Fruit fly (Drosophila melanogaster) whole organism, embryonic: ENCODE results near the gene SmE.

Experiments
- Atf3 ChIP-seq: fragments of 200-800 bp; sonication (Bioruptor generic); optimal IDR thresholded peaks from 3 replicates; lab custom pipeline; 2016; ENCODE audit warnings: missing biosample characterization, missing genetic modification characterization
- Bdp1 ChIP-seq: fragments of 200-800 bp; sonication (Bioruptor generic); optimal IDR thresholded peaks from 3 replicates; lab custom pipeline; 2016; ENCODE audit warnings: missing biosample characterization, missing genetic modification characterization
- CG11398 ChIP-seq: fragments of 200-800 bp; sonication (Bioruptor generic); optimal IDR thresholded peaks from 2 replicates; lab custom pipeline; 2016; ENCODE audit warnings: missing biosample characterization, missing genetic modification characterization
- CG12299 ChIP-seq: fragments of 200-800 bp; sonication (Bioruptor generic); optimal IDR thresholded peaks from 2 replicates; lab custom pipeline; 2018; ENCODE audit warnings: missing biosample characterization, mild to moderate bottlenecking, missing genetic modification characterization
- CG12391 ChIP-seq: fragments of 200-800 bp; sonication (Bioruptor generic); optimal IDR thresholded peaks from 3 replicates; lab custom pipeline; 2018; ENCODE audit warnings: missing biosample characterization, mild to moderate bottlenecking, missing genetic modification characterization, moderate library complexity
- CG1792 ChIP-seq: fragments of 200-800 bp; sonication (Bioruptor generic); optimal IDR thresholded peaks from 2 replicates; lab custom pipeline; 2016; ENCODE audit warnings: missing biosample characterization, missing genetic modification characterization
- CG2129 ChIP-seq: fragments of 200-800 bp; sonication (Bioruptor generic); IDR thresholded peaks from 2 replicates; pipeline ENCODE4 v1.3.6; 2022; ENCODE audit warnings: missing biosample characterization, missing genetic modification characterization; ENCODE audit not compliant: partially characterized antibody
- CG3065 ChIP-seq: fragments of 200-800 bp; sonication (Bioruptor generic); optimal IDR thresholded peaks from 2 replicates; lab custom pipeline; 2016; ENCODE audit warnings: missing biosample characterization, missing genetic modification characterization
- CG31224 ChIP-seq: fragments of 200-800 bp; sonication (Bioruptor generic); IDR thresholded peaks from 2 replicates; pipeline ENCODE4 v1.3.6; 2022; ENCODE audit warnings: missing biosample characterization, missing genetic modification characterization
- CG3281 ChIP-seq: fragments of 200-800 bp; sonication (Bioruptor generic); optimal IDR thresholded peaks from 3 replicates; lab custom pipeline; 2017; ENCODE audit warnings: missing biosample characterization, mild to moderate bottlenecking, missing genetic modification characterization
- CG34224 ChIP-seq: fragments of 200-800 bp; sonication (Bioruptor generic); IDR thresholded peaks from 3 replicates; pipeline ENCODE4 v1.3.6; 2022; ENCODE audit warnings: missing biosample characterization, missing genetic modification characterization; ENCODE audit not compliant: partially characterized antibody
- CG3995 ChIP-seq: fragments of 200-800 bp; sonication (Bioruptor generic); optimal IDR thresholded peaks from 3 replicates; lab custom pipeline; 2016; ENCODE audit warnings: missing biosample characterization, missing genetic modification characterization
- CG4328 ChIP-seq: fragments of 200-800 bp; sonication (Bioruptor generic); optimal IDR thresholded peaks from 3 replicates; lab custom pipeline; 2017; ENCODE audit warnings: missing biosample characterization, missing genetic modification reagents, missing genetic modification characterization
- CG4617 ChIP-seq: fragments of 200-800 bp; sonication (Bioruptor generic); optimal IDR thresholded peaks from 3 replicates; lab custom pipeline; 2016; ENCODE audit warnings: missing biosample characterization, missing genetic modification characterization, borderline replicate concordance
- CG5245 ChIP-seq: fragments of 200-800 bp; sonication (Bioruptor generic); optimal IDR thresholded peaks from 3 replicates; lab custom pipeline; 2016; ENCODE audit warnings: missing biosample characterization, missing genetic modification characterization
- CG6654 ChIP-seq: fragments of 200-800 bp; sonication (Bioruptor generic); optimal IDR thresholded peaks from 2 replicates; lab custom pipeline; 2017; ENCODE audit warnings: missing biosample characterization, mild to moderate bottlenecking, missing genetic modification characterization
- CG7357 ChIP-seq: fragments of 200-800 bp; sonication (Bioruptor generic); IDR thresholded peaks from 3 replicates; pipeline ENCODE4 v1.3.6; 2022; ENCODE audit warnings: missing biosample characterization, missing genetic modification characterization
- CG9817 ChIP-seq: fragments of 200-800 bp; sonication (Bioruptor generic); optimal IDR thresholded peaks from 2 replicates; lab custom pipeline; 2018; ENCODE audit warnings: missing biosample characterization, mild to moderate bottlenecking, missing genetic modification characterization, moderate library complexity
- Dip3 ChIP-seq: fragments of 200-800 bp; sonication (Bioruptor generic); optimal IDR thresholded peaks from 3 replicates; lab custom pipeline; 2016; ENCODE audit warnings: missing biosample characterization, missing genetic modification characterization
- Doc2 ChIP-seq: fragments of 200-800 bp; sonication (Bioruptor generic); IDR thresholded peaks from 2 replicates; pipeline ENCODE4 v1.3.6; 2022; ENCODE audit warnings: missing biosample characterization, missing genetic modification characterization
- Eip74EF ChIP-seq, 2 experiments: fragments of 200-800 bp in 1 of 2; fragments of >200 bp in 1 of 2; sonication (Bioruptor generic) in 1 of 2; optimal IDR thresholded peaks; 2 replicates each; lab custom pipeline; 2017 to 2019; ENCODE audit warnings: missing biosample characterization in 2 of 2, missing genetic modification characterization in 2 of 2, mild to moderate bottlenecking in 1 of 2, moderate library complexity in 1 of 2
- Ets65A ChIP-seq: fragments of 200-800 bp; sonication (Bioruptor generic); peaks from one replicate; lab custom pipeline; 2016; ENCODE audit warnings: missing biosample characterization, missing genetic modification characterization
- Fer3 ChIP-seq: fragments of 200-800 bp; sonication (Bioruptor generic); optimal IDR thresholded peaks from 2 replicates; lab custom pipeline; 2018; ENCODE audit warnings: missing biosample characterization, mild to moderate bottlenecking, missing genetic modification characterization, moderate library complexity
- Gsc ChIP-seq: fragments of 200-800 bp; sonication (Bioruptor generic); IDR thresholded peaks from 2 replicates; pipeline ENCODE4 v1.3.6; 2022; ENCODE audit warnings: missing biosample characterization, missing genetic modification characterization
- H2.0 ChIP-seq: fragments of 200-800 bp; sonication (Bioruptor generic); IDR thresholded peaks from 2 replicates; pipeline ENCODE4 v1.3.6; 2022; ENCODE audit warnings: missing biosample characterization, missing genetic modification characterization
- Hmr ChIP-seq: fragments of 200-800 bp; sonication (Bioruptor generic); optimal IDR thresholded peaks from 3 replicates; lab custom pipeline; 2017; ENCODE audit warnings: mild to moderate bottlenecking, missing biosample characterization, missing genetic modification reagents, missing genetic modification characterization
- Lhr ChIP-seq: fragments of 200-800 bp; sonication (Bioruptor generic); optimal IDR thresholded peaks from 3 replicates; lab custom pipeline; 2017; ENCODE audit warnings: mild to moderate bottlenecking, missing biosample characterization, missing genetic modification reagents, missing genetic modification characterization
- Lpt ChIP-seq: fragments of >200 bp; optimal IDR thresholded peaks from 2 replicates; lab custom pipeline; 2018; ENCODE audit warnings: missing biosample characterization, missing genetic modification characterization
- Mad ChIP-seq: fragments of 200-800 bp; sonication (Bioruptor generic); optimal IDR thresholded peaks from 2 replicates; lab custom pipeline; 2016; ENCODE audit warnings: missing biosample characterization, missing genetic modification characterization
- Mes4 ChIP-seq: fragments of 200-800 bp; sonication (Bioruptor generic); optimal IDR thresholded peaks from 2 replicates; lab custom pipeline; 2016; ENCODE audit warnings: missing biosample characterization, missing genetic modification characterization
- Side ChIP-seq: fragments of 200-800 bp; sonication (Bioruptor generic); optimal IDR thresholded peaks from 2 replicates; lab custom pipeline; 2016; ENCODE audit warnings: missing biosample characterization, missing genetic modification characterization
- Sox102F ChIP-seq: fragments of 200-800 bp; sonication (Bioruptor generic); optimal IDR thresholded peaks from 2 replicates; lab custom pipeline; 2018; ENCODE audit warnings: missing biosample characterization, mild to moderate bottlenecking, missing genetic modification characterization, moderate library complexity
- ase ChIP-seq: fragments of 200-800 bp; sonication (Bioruptor generic); IDR thresholded peaks from 3 replicates; pipeline ENCODE4 v1.3.6; 2022; ENCODE audit warnings: missing biosample characterization, missing genetic modification characterization
- bowl ChIP-seq: fragments of 200-800 bp; sonication (Bioruptor generic); IDR thresholded peaks from 2 replicates; pipeline ENCODE4 v1.3.6; 2022; ENCODE audit warnings: missing biosample characterization, missing genetic modification characterization
- cad ChIP-seq: fragments of >200 bp; optimal IDR thresholded peaks from 2 replicates; lab custom pipeline; 2017; ENCODE audit warnings: missing biosample characterization, missing genetic modification characterization
- caup ChIP-seq: fragments of 200-800 bp; sonication (Bioruptor generic); optimal IDR thresholded peaks from 3 replicates; lab custom pipeline; 2017; ENCODE audit warnings: missing biosample characterization, mild to moderate bottlenecking, missing genetic modification characterization, moderate library complexity; ENCODE audit not compliant: severe bottlenecking
- da ChIP-seq: fragments of 200-800 bp; sonication (Bioruptor generic); optimal IDR thresholded peaks from 2 replicates; lab custom pipeline; 2016; ENCODE audit warnings: missing biosample characterization, missing genetic modification characterization
- dm ChIP-seq: fragments of 200-800 bp; sonication (Bioruptor generic); optimal IDR thresholded peaks from 3 replicates; lab custom pipeline; 2016; ENCODE audit warnings: missing biosample characterization, missing genetic modification characterization
- eyg ChIP-seq: fragments of 200-800 bp; sonication (Bioruptor generic); optimal IDR thresholded peaks from 3 replicates; lab custom pipeline; 2016; ENCODE audit warnings: missing biosample characterization, missing genetic modification characterization
- gcm2 ChIP-seq: fragments of 200-800 bp; sonication (Bioruptor generic); optimal IDR thresholded peaks from 2 replicates; lab custom pipeline; 2016; ENCODE audit warnings: missing biosample characterization, missing genetic modification characterization
- gem ChIP-seq: fragments of 200-800 bp; sonication (Bioruptor generic); optimal IDR thresholded peaks from 2 replicates; lab custom pipeline; 2019; ENCODE audit warnings: missing biosample characterization, mild to moderate bottlenecking, missing genetic modification characterization, moderate library complexity
- gfzf ChIP-seq: fragments of 200-800 bp; sonication (Bioruptor generic); optimal IDR thresholded peaks from 2 replicates; lab custom pipeline; 2016; ENCODE audit warnings: missing biosample characterization, mild to moderate bottlenecking, missing genetic modification characterization, moderate library complexity
- gsb ChIP-seq: fragments of 200-800 bp; sonication (Bioruptor generic); IDR thresholded peaks from 2 replicates; pipeline ENCODE4 v1.3.6; 2022; ENCODE audit warnings: missing biosample characterization, missing genetic modification characterization
- h ChIP-seq: fragments of >200 bp; optimal IDR thresholded peaks from 2 replicates; lab custom pipeline; 2017
- kay ChIP-seq: fragments of 200-800 bp; sonication (Bioruptor generic); optimal IDR thresholded peaks from 2 replicates; lab custom pipeline; 2016; ENCODE audit warnings: missing biosample characterization, missing genetic modification characterization
- otp ChIP-seq: fragments of 200-800 bp; sonication (Bioruptor generic); IDR thresholded peaks from 3 replicates; pipeline ENCODE4, ENCODE4 v1.3.6; 2022; ENCODE audit warnings: missing biosample characterization, missing genetic modification characterization
- sens ChIP-seq: fragments of 200-800 bp; sonication (Bioruptor generic); peaks from one replicate; lab custom pipeline; 2016; ENCODE audit warnings: missing biosample characterization, missing genetic modification characterization
- sima ChIP-seq: fragments of 200-800 bp; sonication (Bioruptor generic); optimal IDR thresholded peaks from 2 replicates; lab custom pipeline; 2016; ENCODE audit warnings: missing biosample characterization, missing genetic modification characterization
- ttk ChIP-seq: fragments of 200-800 bp; sonication (Bioruptor generic); IDR thresholded peaks from 2 replicates; pipeline ENCODE4 v2.1.2; 2022; ENCODE audit warnings: missing biosample characterization, missing genetic modification characterization
- vnd ChIP-seq: fragments of 200-800 bp; sonication (Bioruptor generic); IDR thresholded peaks from 3 replicates; pipeline ENCODE4 v1.3.6; 2022; ENCODE audit warnings: missing biosample characterization, missing genetic modification characterization; ENCODE audit not compliant: partially characterized antibody
- vvl ChIP-seq: fragments of 200-800 bp; sonication (Bioruptor generic); IDR thresholded peaks from 2 replicates; pipeline ENCODE4 v1.3.6; 2022; ENCODE audit warnings: missing biosample characterization, missing genetic modification characterization
- wek ChIP-seq: fragments of 200-800 bp; sonication (Bioruptor generic); optimal IDR thresholded peaks from 3 replicates; lab custom pipeline; 2018; ENCODE audit warnings: missing biosample characterization, mild to moderate bottlenecking, missing genetic modification characterization, moderate library complexity

SmE gene

DNA sequence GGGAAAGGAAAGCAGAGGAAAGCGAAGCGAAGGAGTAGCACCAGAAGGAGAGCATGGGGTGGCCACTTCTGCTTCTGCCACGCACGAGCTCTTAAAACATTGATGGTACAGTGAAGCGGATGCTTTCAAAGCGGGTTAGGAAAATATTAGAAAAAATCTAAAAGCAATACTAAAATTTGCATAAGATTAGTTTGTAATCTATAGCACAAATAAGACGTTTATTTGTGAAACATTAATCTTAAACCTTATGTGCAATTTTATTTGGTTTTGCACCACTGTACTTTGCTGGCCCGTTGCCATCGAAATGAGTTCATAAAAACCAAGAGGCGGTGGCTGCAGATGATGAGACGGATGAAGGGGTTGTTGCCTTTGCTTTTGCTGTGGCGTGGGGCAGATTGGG lies 40.1 kb upstream of the SmE start (continued):
- peak; percentile 91 for TF ChIP-seq Hmr (GFP tag; lab: Kevin White, UChicago)
- TF ChIP-seq vvl (GFP tag; lab: Robert Waterston, UW): peak; percentile 96
- TF ChIP-seq gfzf (GFP tag; lab: Kevin White, UChicago): no peak
- peak; percentile 85 for TF ChIP-seq ase (GFP tag; lab: Robert Waterston, UW)
- peak; percentile 74 for TF ChIP-seq Doc2 (GFP tag; lab: Robert Waterston, UW)
- TF ChIP-seq ttk (GFP tag; lab: Robert Waterston, UW): peak; percentile 91
- TF ChIP-seq vnd (GFP tag; lab: Robert Waterston, UW): peak; percentile 46; the same call in 1 of the 3 replicates
- peak; percentile 70 for TF ChIP-seq CG5245
- TF ChIP-seq CG4328: peak; percentile 70
- TF ChIP-seq caup: peak; percentile 87
- no peak for TF ChIP-seq CG2129 (GFP tag; lab: Robert Waterston, UW)
- peak; percentile 74 for TF ChIP-seq bowl
- TF ChIP-seq CG11398: peak; percentile 67
- peak; percentile 85 for TF ChIP-seq CG12299 (tag; lab: Kevin White, UChicago)
- TF ChIP-seq otp (GFP tag; lab: Robert Waterston, UW): peak; percentile 82
- TF ChIP-seq CG6654 (GFP tag; lab: Kevin White, UChicago): peak; percentile 69
- TF ChIP-seq Fer3: peak; percentile 90
- peak; percentile 71 for TF ChIP-seq dm (GFP tag; lab: Kevin White, UChicago)
- TF ChIP-seq CG3995 (GFP tag; lab: Kevin White, UChicago): peak; percentile 0
- peak; percentile 31 for TF ChIP-seq da (GFP tag; lab: Kevin White, UChicago)
- no peak for TF ChIP-seq CG34224 (GFP tag; lab: Robert Waterston, UW)
- TF ChIP-seq cad (GFP tag; lab: Kevin White, UChicago): no peak
- peak; percentile 72 for TF ChIP-seq gcm2 (GFP tag; lab: Kevin White, UChicago)
- TF ChIP-seq gsb: peak; percentile 69
- TF ChIP-seq Atf3 (GFP tag; lab: Kevin White, UChicago): peak; percentile 79
- TF ChIP-seq Ets65A (GFP tag; lab: Kevin White, UChicago): peak; percentile 95
- TF ChIP-seq h (lab: Kevin White, UChicago): no peak
- peak; percentile 33 for TF ChIP-seq CG4617 (GFP tag; lab: Kevin White, UChicago)
- TF ChIP-seq kay (GFP tag; lab: Kevin White, UChicago): peak; percentile 74
- peak; percentile 82 for TF ChIP-seq CG3281 (GFP tag; lab: Kevin White, UChicago)
- TF ChIP-seq CG1792: peak; percentile 88
- TF ChIP-seq Side: peak; percentile 89
- peak; percentile 84 for TF ChIP-seq eyg
- peak; percentile 86 for TF ChIP-seq H2.0
- peak; percentile 31 for TF ChIP-seq sima (GFP tag; lab: Kevin White, UChicago)
- TF ChIP-seq, all 482 proteins: peak for 413

DNA sequence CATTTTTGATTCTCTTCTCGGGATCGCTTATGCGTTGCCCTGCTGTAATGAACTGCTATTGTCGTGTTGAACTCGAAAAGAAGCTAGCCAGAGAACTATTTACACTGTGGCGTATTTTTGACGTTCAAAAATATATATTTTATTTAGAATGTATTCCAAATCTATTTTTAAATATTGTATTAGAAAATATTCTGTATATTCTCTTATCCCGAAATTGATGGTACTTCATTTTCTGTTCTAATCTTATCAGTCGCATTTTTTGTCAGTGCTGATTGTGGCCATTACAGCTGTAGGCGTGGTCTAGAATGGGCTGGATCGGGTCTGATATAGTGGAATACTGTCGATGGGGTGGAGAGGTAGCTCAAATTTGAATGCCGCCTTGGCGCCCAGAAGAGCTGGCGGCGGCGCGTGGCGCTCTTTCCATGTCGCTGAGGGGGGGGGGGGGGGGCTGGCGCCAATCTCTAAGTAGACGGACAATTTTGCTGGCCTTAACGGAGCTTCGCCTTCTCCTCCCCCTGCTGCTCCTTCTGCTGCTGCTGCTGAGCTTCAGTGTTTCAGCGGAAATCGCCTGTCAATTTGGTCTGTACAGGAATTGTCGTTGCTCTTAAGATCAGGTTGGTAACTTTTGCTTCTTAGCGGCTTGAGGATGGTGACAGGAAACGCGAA lies 38.5 kb upstream of the SmE start:
- TF ChIP-seq Dip3 (no peak), CG7357 (GFP tag; lab: Robert Waterston, UW) (no peak), CG12391 (peak; percentile 6), Lhr (GFP tag; lab: Kevin White, UChicago) (no peak), Mad (GFP tag; lab: Kevin White, UChicago) (no peak), Bdp1 (GFP tag; lab: Kevin White, UChicago) (no peak), CG31224 (no peak), Gsc (GFP tag; lab: Robert Waterston, UW) (no peak), wek (GFP tag; lab: Kevin White, UChicago) (no peak), CG9817 (tag; lab: Kevin White, UChicago) (no peak), Eip74EF (GFP tag; optimal IDR thresholded peaks at IDR 0.05; lab: Kevin White, UChicago) (no peak), gfzf (GFP tag; lab: Kevin White, UChicago) (no peak), gem (tag; lab: Kevin White, UChicago) (peak; percentile 40), Mes4 (GFP tag; lab: Kevin White, UChicago) (no peak), CG3065 (GFP tag; lab: Kevin White, UChicago) (no peak), sens (GFP tag; lab: Kevin White, UChicago) (peak; percentile 43), Sox102F (peak; percentile 14), Lpt (GFP tag; lab: Kevin White, UChicago) (no peak)
